Fruit fly (Drosophila melanogaster) whole organism, embryonic: ENCODE data around the gene Pbgs.

ENCODE experiments used
- Ada2b ChIP-seq: fragments of 200-800 bp; sonication (Bioruptor generic); IDR thresholded peaks from 2 replicates; pipeline ENCODE4 v1.3.6; 2022; ENCODE audit warnings: missing biosample characterization, missing genetic modification characterization
- Atf6 ChIP-seq: fragments of 200-800 bp; sonication (Bioruptor generic); IDR thresholded peaks from 2 replicates; pipeline ENCODE4 v1.3.6; 2022; ENCODE audit warnings: missing biosample characterization, missing genetic modification characterization
- CG10209 ChIP-seq: fragments of 200-800 bp; sonication (Bioruptor generic); optimal IDR thresholded peaks from 3 replicates; lab custom pipeline; 2017; ENCODE audit warnings: missing biosample characterization, mild to moderate bottlenecking, missing genetic modification characterization, missing genetic modification reagents
- CG12219 ChIP-seq: fragments of 200-800 bp; sonication (Bioruptor generic); optimal IDR thresholded peaks from 3 replicates; lab custom pipeline; 2018; ENCODE audit warnings: missing biosample characterization, mild to moderate bottlenecking, missing genetic modification characterization
- CG1233 ChIP-seq: fragments of 200-800 bp; sonication (Bioruptor generic); optimal IDR thresholded peaks from 4 replicates; lab custom pipeline; 2018; ENCODE audit warnings: missing biosample characterization, mild to moderate bottlenecking, missing genetic modification characterization
- CG12391 ChIP-seq: fragments of 200-800 bp; sonication (Bioruptor generic); optimal IDR thresholded peaks from 3 replicates; lab custom pipeline; 2018; ENCODE audit warnings: missing biosample characterization, mild to moderate bottlenecking, missing genetic modification characterization, moderate library complexity
- CG12659 ChIP-seq: fragments of 200-800 bp; sonication (Bioruptor generic); optimal IDR thresholded peaks from 3 replicates; lab custom pipeline; 2017; ENCODE audit warnings: mild to moderate bottlenecking, missing biosample characterization, missing genetic modification reagents, missing genetic modification characterization
- CG13296 ChIP-seq: fragments of 200-800 bp; sonication (Bioruptor generic); optimal IDR thresholded peaks from 3 replicates; lab custom pipeline; 2018; ENCODE audit warnings: missing biosample characterization, mild to moderate bottlenecking, missing genetic modification characterization
- CG15269 ChIP-seq: fragments of 200-800 bp; sonication (Bioruptor generic); optimal IDR thresholded peaks from 2 replicates; lab custom pipeline; 2018; ENCODE audit warnings: missing biosample characterization, mild to moderate bottlenecking, missing genetic modification characterization, moderate library complexity
- CG17829 ChIP-seq: fragments of 200-800 bp; optimal IDR thresholded peaks from 2 replicates; lab custom pipeline; 2019; ENCODE audit warnings: missing biosample characterization, mild to moderate bottlenecking, missing genetic modification characterization, moderate library complexity
- CG1792 ChIP-seq: fragments of 200-800 bp; sonication (Bioruptor generic); optimal IDR thresholded peaks from 2 replicates; lab custom pipeline; 2016; ENCODE audit warnings: missing biosample characterization, missing genetic modification characterization
- CG18599 ChIP-seq: fragments of 200-800 bp; sonication (Bioruptor generic); optimal IDR thresholded peaks from 3 replicates; lab custom pipeline; 2017; ENCODE audit warnings: missing biosample characterization, missing genetic modification characterization, mild to moderate bottlenecking, moderate library complexity, missing genetic modification reagents
- CG2120 ChIP-seq: fragments of 200-800 bp; sonication (Bioruptor generic); optimal IDR thresholded peaks from 3 replicates; lab custom pipeline; 2016; ENCODE audit warnings: missing biosample characterization, missing genetic modification characterization
- CG2199 ChIP-seq: fragments of 200-800 bp; sonication (Bioruptor generic); IDR thresholded peaks from 3 replicates; pipeline ENCODE4 v1.3.6; 2022; ENCODE audit warnings: missing biosample characterization, missing genetic modification characterization
- CG2678 ChIP-seq: fragments of 200-800 bp; sonication (Bioruptor generic); optimal IDR thresholded peaks from 3 replicates; lab custom pipeline; 2019; ENCODE audit warnings: missing biosample characterization, mild to moderate bottlenecking, missing genetic modification characterization, moderate library complexity
- CG32767 ChIP-seq: fragments of 200-800 bp; sonication (Bioruptor generic); IDR thresholded peaks from 2 replicates; pipeline ENCODE4 v1.3.6; 2022; ENCODE audit warnings: missing biosample characterization, missing genetic modification characterization
- CG3407 ChIP-seq: fragments of 200-800 bp; sonication (Bioruptor generic); optimal IDR thresholded peaks from 2 replicates; lab custom pipeline; 2018; ENCODE audit warnings: missing biosample characterization, mild to moderate bottlenecking, missing genetic modification characterization
- CG4820 ChIP-seq: fragments of 200-800 bp; sonication (Bioruptor generic); optimal IDR thresholded peaks from 3 replicates; lab custom pipeline; 2016; ENCODE audit warnings: missing biosample characterization, missing genetic modification characterization
- CG5180 ChIP-seq: fragments of 200-800 bp; sonication (Bioruptor generic); optimal IDR thresholded peaks from 3 replicates; lab custom pipeline; 2017; ENCODE audit warnings: missing biosample characterization, missing genetic modification characterization, mild to moderate bottlenecking, moderate library complexity, missing genetic modification reagents
- CG6689 ChIP-seq: fragments of 200-800 bp; sonication (Bioruptor generic); IDR thresholded peaks from 2 replicates; pipeline ENCODE4 v1.3.6; 2022; ENCODE audit warnings: missing biosample characterization, missing genetic modification characterization
- CG8765 ChIP-seq: fragments of 200-800 bp; sonication (Bioruptor generic); IDR thresholded peaks from 2 replicates; pipeline ENCODE4 v1.3.6; 2022; ENCODE audit warnings: missing biosample characterization, missing genetic modification characterization
- CG8944 ChIP-seq: fragments of 200-800 bp; sonication (Bioruptor generic); optimal IDR thresholded peaks from 3 replicates; lab custom pipeline; 2016; ENCODE audit warnings: missing biosample characterization, missing genetic modification characterization
- CG9437 ChIP-seq: fragments of 200-800 bp; sonication (Bioruptor generic); optimal IDR thresholded peaks from 2 replicates; lab custom pipeline; 2018; ENCODE audit warnings: missing biosample characterization, mild to moderate bottlenecking, missing genetic modification characterization
- CG9727 ChIP-seq: fragments of 200-800 bp; sonication (Bioruptor generic); optimal IDR thresholded peaks from 3 replicates; lab custom pipeline; 2017; ENCODE audit warnings: missing biosample characterization, mild to moderate bottlenecking, missing genetic modification characterization
- D19A ChIP-seq: fragments of 200-800 bp; optimal IDR thresholded peaks from 3 replicates; lab custom pipeline; 2019; ENCODE audit warnings: missing biosample characterization, mild to moderate bottlenecking, missing genetic modification characterization, moderate library complexity
- Hmr ChIP-seq: fragments of 200-800 bp; sonication (Bioruptor generic); optimal IDR thresholded peaks from 3 replicates; lab custom pipeline; 2017; ENCODE audit warnings: mild to moderate bottlenecking, missing biosample characterization, missing genetic modification reagents, missing genetic modification characterization
- Lim3 ChIP-seq: fragments of 200-800 bp; sonication (Bioruptor generic); IDR thresholded peaks from 2 replicates; pipeline ENCODE4 v1.3.6; 2022; ENCODE audit warnings: missing biosample characterization, missing genetic modification characterization
- NfI ChIP-seq: fragments of 200-800 bp; sonication (Bioruptor generic); optimal IDR thresholded peaks from 3 replicates; lab custom pipeline; 2018; ENCODE audit warnings: missing biosample characterization, mild to moderate bottlenecking, missing genetic modification characterization, moderate library complexity
- Sox100B ChIP-seq: fragments of 200-800 bp; sonication (Bioruptor generic); optimal IDR thresholded peaks from 3 replicates; lab custom pipeline; 2018; ENCODE audit warnings: missing biosample characterization, mild to moderate bottlenecking, missing genetic modification characterization
- TFAM ChIP-seq: fragments of 200-800 bp; sonication (Bioruptor generic); optimal IDR thresholded peaks from 2 replicates; lab custom pipeline; 2017; ENCODE audit warnings: missing biosample characterization, missing genetic modification characterization, inconsistent platforms
- Trl ChIP-seq, 3 experiments: fragments of >200 bp in 2 of 3; fragments of 200-800 bp in 1 of 3; sonication (Bioruptor generic) in 1 of 3; optimal IDR thresholded peaks; 2 replicates in 1 of 3; 3 replicates in 2 of 3; lab custom pipeline; 2016 to 2017; ENCODE audit warnings: missing biosample characterization in 1 of 3, missing genetic modification characterization in 1 of 3
- Xrp1 ChIP-seq: fragments of 200-800 bp; sonication (Bioruptor generic); IDR thresholded peaks from 2 replicates; pipeline ENCODE4 v1.3.6; 2022; ENCODE audit warnings: missing biosample characterization, missing genetic modification characterization
- chm ChIP-seq: fragments of 200-800 bp; sonication (Bioruptor generic); IDR thresholded peaks from 2 replicates; pipeline ENCODE4 v1.3.6; 2022; ENCODE audit warnings: missing biosample characterization, missing genetic modification characterization
- chn ChIP-seq: fragments of 200-800 bp; sonication (Bioruptor generic); optimal IDR thresholded peaks from 2 replicates; lab custom pipeline; 2016; ENCODE audit warnings: missing biosample characterization, missing genetic modification characterization
- fd96Cb ChIP-seq: fragments of 200-800 bp; sonication (Bioruptor generic); optimal IDR thresholded peaks from 2 replicates; lab custom pipeline; 2018; ENCODE audit warnings: missing biosample characterization, mild to moderate bottlenecking, missing genetic modification characterization, moderate library complexity
- fu2 ChIP-seq: fragments of 200-800 bp; sonication (Bioruptor generic); optimal IDR thresholded peaks from 2 replicates; lab custom pipeline; 2016; ENCODE audit warnings: missing biosample characterization, missing genetic modification characterization
- ham ChIP-seq: fragments of 200-800 bp; sonication (Bioruptor generic); IDR thresholded peaks from 2 replicates; pipeline ENCODE4 v1.3.6; 2022; ENCODE audit warnings: missing biosample characterization, missing genetic modification characterization
- hkb ChIP-seq, 2 experiments: fragments of 200-800 bp in 1 of 2; fragments of >200 bp in 1 of 2; sonication (Bioruptor generic) in 1 of 2; IDR thresholded peaks in 1 of 2; optimal IDR thresholded peaks in 1 of 2; 2 replicates each; pipeline versions ENCODE4 v1.3.6 to Lab custom; 2017 to 2022; ENCODE audit warnings: missing biosample characterization in 1 of 2, missing genetic modification characterization in 1 of 2
- odd ChIP-seq: fragments of 200-800 bp; sonication (Bioruptor generic); optimal IDR thresholded peaks from 2 replicates; lab custom pipeline; 2017; ENCODE audit warnings: missing biosample characterization, mild to moderate bottlenecking, missing genetic modification characterization
- row ChIP-seq: fragments of 200-800 bp; sonication (Bioruptor generic); IDR thresholded peaks from 3 replicates; pipeline ENCODE4 v1.3.6; 2022; ENCODE audit warnings: missing biosample characterization, missing genetic modification characterization
- sens ChIP-seq: fragments of 200-800 bp; sonication (Bioruptor generic); peaks from one replicate; lab custom pipeline; 2016; ENCODE audit warnings: missing biosample characterization, missing genetic modification characterization
- so ChIP-seq: fragments of 200-800 bp; sonication (Bioruptor generic); IDR thresholded peaks from 3 replicates; pipeline ENCODE4 v1.3.6; 2022; ENCODE audit warnings: missing biosample characterization, missing genetic modification characterization
- sob ChIP-seq: fragments of 200-800 bp; sonication (Bioruptor generic); IDR thresholded peaks from 2 replicates; pipeline ENCODE4 v1.3.6; 2022; ENCODE audit warnings: missing biosample characterization, missing genetic modification characterization
- tgo ChIP-seq: fragments of 200-800 bp; sonication (Bioruptor generic); IDR thresholded peaks from 3 replicates; pipeline ENCODE4 v1.3.6; 2022; ENCODE audit warnings: missing biosample characterization, missing genetic modification characterization
- tup ChIP-seq: fragments of 200-800 bp; sonication (Bioruptor generic); optimal IDR thresholded peaks from 2 replicates; lab custom pipeline; 2016; ENCODE audit warnings: missing biosample characterization, mild to moderate bottlenecking, missing genetic modification characterization, moderate library complexity
- vfl ChIP-seq: fragments of 200-800 bp; sonication (Bioruptor generic); optimal IDR thresholded peaks from 2 replicates; lab custom pipeline; 2016; ENCODE audit warnings: missing biosample characterization, missing genetic modification characterization
- wor ChIP-seq: fragments of 200-800 bp; sonication (Bioruptor generic); IDR thresholded peaks from 2 replicates; pipeline ENCODE4 v1.3.6; 2022; ENCODE audit warnings: missing biosample characterization, missing genetic modification characterization
- zf30C ChIP-seq: fragments of 200-800 bp; sonication (Bioruptor generic); optimal IDR thresholded peaks from 3 replicates; lab custom pipeline; 2018; ENCODE audit warnings: missing biosample characterization, mild to moderate bottlenecking, missing genetic modification characterization
- zfh1 ChIP-seq: fragments of 200-800 bp; sonication (Bioruptor generic); IDR thresholded peaks from 3 replicates; pipeline ENCODE4 v1.3.6; 2022; ENCODE audit warnings: missing biosample characterization, missing genetic modification characterization

The Pbgs gene

dm6 chr3L:12222945-12223634, 48.1 kb downstream of the Pbgs start (continued):
- TF ChIP-seq CG5180 (GFP tag; lab: Kevin White, UChicago) (peak; percentile 11), Sox100B (GFP tag; lab: Kevin White, UChicago) (peak; percentile 33), CG2199 (GFP tag; lab: Robert Waterston, UW) (no peak), CG2120 (GFP tag; lab: Kevin White, UChicago) (peak; percentile 7), CG8765 (no peak), CG12391 (peak; percentile 51), vfl (GFP tag; lab: Kevin White, UChicago) (no peak), CG6689 (peak; percentile 52), Atf6 (GFP tag; lab: Robert Waterston, UW) (peak; percentile 53; the same call in 1 of the 2 replicates), ham (GFP tag; lab: Robert Waterston, UW) (no peak), zfh1 (GFP tag; lab: Robert Waterston, UW) (peak; percentile 64), CG13296 (peak; percentile 31), Hmr (GFP tag; lab: Kevin White, UChicago) (peak; percentile 46), fd96Cb (tag; lab: Kevin White, UChicago) (peak; percentile 11), CG32767 (GFP tag; lab: Robert Waterston, UW) (0 out of 2 replicates have a peak, but pooled peaks have one; percentile 21), CG10209 (peak; percentile 6), chn (GFP tag; lab: Kevin White, UChicago) (no peak), CG4820 (GFP tag; lab: Kevin White, UChicago) (peak; percentile 81), fu2 (GFP tag; lab: Kevin White, UChicago) (no peak), CG9727 (no peak), chm (GFP tag; lab: Robert Waterston, UW) (peak; percentile 39; the same call in 1 of the 2 replicates), tgo (GFP tag; lab: Robert Waterston, UW) (peak; percentile 22; the same call in 1 of the 3 replicates), TFAM (GFP tag; lab: Kevin White, UChicago) (no peak), Xrp1 (peak; percentile 62), tup (GFP tag; lab: Kevin White, UChicago) (no peak), wor (GFP tag; lab: Robert Waterston, UW) (0 out of 2 replicates have a peak, but pooled peaks have one; percentile 35), CG9437 (peak; percentile 2), CG18599 (peak; percentile 4), sens (peak; percentile 19), Trl (optimal IDR thresholded peaks at IDR 0.05; lab: Kevin White, UChicago) (no peak), Trl (GFP tag; optimal IDR thresholded peaks at IDR 0.05; lab: Kevin White, UChicago) (no peak), so (GFP tag; lab: Robert Waterston, UW) (peak; percentile 65; the same call in 1 of the 3 replicates), NfI (peak; percentile 9), CG17829 (tag; lab: Kevin White, UChicago) (no peak), CG2678 (peak; percentile 74), zf30C (GFP tag; lab: Kevin White, UChicago) (no peak), hkb (optimal IDR thresholded peaks at IDR 0.05; lab: Kevin White, UChicago) (no peak), hkb (GFP tag; IDR thresholded peaks at IDR 0.05; lab: Robert Waterston, UW) (peak; percentile 54; the same call in 1 of the 2 replicates), CG12219 (GFP tag; lab: Kevin White, UChicago) (peak; percentile 43), Lim3 (GFP tag; lab: Robert Waterston, UW) (no peak), CG3407 (GFP tag; lab: Kevin White, UChicago) (no peak), CG15269 (tag; lab: Kevin White, UChicago) (peak; percentile 57), CG1792 (GFP tag; lab: Kevin White, UChicago) (no peak), CG12659 (peak; percentile 7), CG8944 (no peak), sob (GFP tag; lab: Robert Waterston, UW) (peak; percentile 45), row (GFP tag; lab: Robert Waterston, UW) (peak; percentile 60; the same call in 2 of the 3 replicates), odd (GFP tag; lab: Kevin White, UChicago) (no peak), D19A (peak; percentile 56), Ada2b (GFP tag; lab: Robert Waterston, UW) (peak; percentile 42; the same call in 1 of the 2 replicates), CG1233 (GFP tag; lab: Kevin White, UChicago) (peak; percentile 31)
